Worm (Caenorhabditis elegans): ENCODE results near the gene itsn-1.

DNA sequence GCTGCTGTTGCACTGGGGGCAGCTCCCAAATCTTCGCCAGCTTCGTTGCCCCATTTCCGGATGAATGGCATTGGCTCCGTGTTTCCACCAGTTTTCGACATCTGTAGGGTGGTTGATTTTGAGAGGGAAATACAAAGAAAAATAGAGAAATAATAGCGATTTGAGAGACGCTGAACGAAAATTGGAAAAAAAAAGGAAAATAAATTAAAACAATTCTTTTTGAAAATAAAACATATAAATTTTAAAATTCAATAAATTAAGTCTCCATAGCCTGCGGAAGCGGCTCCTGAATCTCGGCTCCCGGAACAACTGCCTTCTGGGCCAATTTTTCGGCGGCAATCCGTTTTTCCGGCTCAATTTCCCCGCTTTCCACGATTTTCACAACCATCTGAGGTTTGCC lies 8.6 kb upstream of the itsn-1 start, which contains the start of gene sfa-1:
- TF ChIP-seq skn-1 (tag; optimal IDR thresholded peaks at IDR 0.05) (no peak), jun-1 (tag; optimal IDR thresholded peaks at IDR 0.05) (no peak), egl-27 (tag; optimal IDR thresholded peaks at IDR 0.05) (no peak), nhr-76 (tag; optimal IDR thresholded peaks at IDR 0.05) (no peak), nhr-77 (tag; optimal IDR thresholded peaks at IDR 0.05) (no peak), aly-2 (tag; optimal IDR thresholded peaks at IDR 0.05) (no peak), unc-39 (tag; optimal IDR thresholded peaks at IDR 0.05) (no peak), egl-43 (GFP tag; IDR thresholded peaks at IDR 0.05) (no peak), nhr-6 (tag; optimal IDR thresholded peaks at IDR 0.05) (no peak), lin-13 (GFP tag; optimal IDR thresholded peaks at IDR 0.05) (no peak), ceh-62 (tag; optimal IDR thresholded peaks at IDR 0.05) (no peak), nhr-28 (tag; optimal IDR thresholded peaks at IDR 0.05) (no peak)

Measured in whole organism, L4 larva.